Worm (Caenorhabditis elegans): ENCODE results near the gene C50B8.4.

ce11 chrV:13575866-13576265 lies 4.1 kb downstream of the C50B8.4 start:
- TF ChIP-seq klf-2 (GFP tag; conservative IDR thresholded peaks at IDR 0.05) (no peak), ztf-29 (GFP tag; IDR thresholded peaks at IDR 0.05) (no peak), ztf-23 (GFP tag; IDR thresholded peaks at IDR 0.05) (peak; percentile 43; the same call in 1 of the 2 replicates), flt-1 (GFP tag; IDR thresholded peaks at IDR 0.05) (no peak)
